Worm (Caenorhabditis elegans): ENCODE data around the gene dhhc-4.

DNA sequence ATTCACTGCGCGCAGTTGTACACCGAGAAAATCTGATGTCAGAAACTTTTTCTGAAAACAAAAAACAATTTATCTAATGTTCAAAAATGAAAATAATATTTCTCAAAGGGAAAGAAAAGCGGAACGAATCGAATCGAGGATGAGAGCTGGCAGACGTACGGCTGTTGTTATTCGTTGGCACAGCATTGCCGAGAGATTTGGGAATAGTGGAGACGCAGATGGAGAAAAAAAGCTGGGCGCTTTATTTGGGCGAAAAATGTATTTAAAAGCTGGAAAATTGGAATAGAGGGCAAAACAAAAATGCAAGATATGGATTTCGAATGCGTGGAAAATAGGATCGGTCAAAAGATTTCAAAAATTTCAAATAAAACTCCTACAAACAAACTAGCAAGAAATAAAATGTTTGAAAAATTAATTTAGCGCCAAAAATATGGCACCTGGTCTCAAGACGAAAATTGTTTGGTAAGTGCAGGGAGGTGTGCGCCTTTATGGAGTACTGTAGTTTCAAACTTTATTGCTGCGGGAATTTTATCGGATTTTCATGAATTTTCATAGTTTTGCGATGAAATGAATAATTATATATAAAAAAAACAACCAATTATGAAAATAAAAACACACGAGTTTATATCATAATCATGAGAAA lies 8.3 kb downstream of the dhhc-4 start, which contains the start of gene gpdh-2:
- no peak for TF ChIP-seq dao-5 (tag; optimal IDR thresholded peaks at IDR 0.05)
- TF ChIP-seq W03F9.2 (tag; optimal IDR thresholded peaks at IDR 0.05): no peak
